Worm (Caenorhabditis elegans): Measurements from ENCODE around the gene F33C8.2.

The F33C8.2 gene

ce11 chrX:14724935-14725334, 3.7 kb downstream of the F33C8.2 start:
- TF ChIP-seq dmd-8 (GFP tag; IDR thresholded peaks at IDR 0.05): peak; percentile 11; the same call in 1 of the 2 replicates
- TF ChIP-seq set-16 (GFP tag; IDR thresholded peaks at IDR 0.05): peak; percentile 60; the same call in 1 of the 2 replicates
- TF ChIP-seq cey-2 (tag; optimal IDR thresholded peaks at IDR 0.05; ENCODE audit: borderline replicate concordance, insufficient read depth): no peak

DNA sequence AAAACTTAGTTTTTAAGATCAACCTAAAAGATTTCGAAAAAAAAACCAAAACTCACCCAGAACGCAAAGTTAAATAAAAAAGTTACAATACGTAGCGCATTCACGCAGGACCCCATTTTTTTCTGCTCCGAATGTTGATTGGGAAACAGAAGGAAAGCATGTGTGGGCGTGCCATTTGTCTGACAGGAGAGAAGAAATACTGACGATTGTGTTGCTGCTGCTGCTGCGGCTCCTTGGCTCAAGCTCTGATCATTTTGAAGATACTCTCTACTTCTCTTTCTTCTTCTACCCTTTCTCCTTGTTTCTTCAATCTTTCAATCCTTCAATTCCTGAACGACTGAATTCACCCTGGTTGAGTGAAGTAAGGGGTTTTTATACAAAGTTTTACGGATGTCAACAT, 8.1 kb downstream of the F33C8.2 start, which contains the start of gene tsp-8:
tsp-8 (minus strand) TSS at position 185 of the 400 bp plus-strand sequence.
- TF ChIP-seq lir-3 (tag; optimal IDR thresholded peaks at IDR 0.05) (no peak), Y105C5A.15 (GFP tag; IDR thresholded peaks at IDR 0.05) (no peak)

DNA sequence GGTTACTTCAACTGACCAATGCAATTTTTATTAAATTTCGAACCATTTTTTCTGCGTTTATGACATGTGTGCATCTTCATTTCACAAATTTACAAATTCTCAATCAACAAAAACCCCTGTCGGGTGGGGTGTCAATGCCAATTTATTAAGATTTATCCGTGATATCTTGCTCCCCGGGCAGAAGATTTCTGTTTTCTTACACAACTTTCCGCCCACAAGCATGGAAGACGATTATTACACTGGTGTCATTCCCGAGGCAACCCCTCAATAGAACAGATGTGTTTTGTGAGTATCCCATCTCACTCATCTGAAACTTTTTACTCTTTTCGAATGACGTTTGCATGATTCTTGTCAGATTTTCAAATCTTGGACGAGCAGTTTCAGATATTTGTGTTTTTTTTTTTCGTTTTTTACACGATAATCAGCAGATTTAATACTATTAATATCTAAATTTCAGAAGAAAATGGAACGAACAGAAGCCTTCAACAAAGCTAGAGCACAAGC, 10.7 kb downstream of the F33C8.2 start, which contains the start of gene F33C8.4:
F33C8.4 (plus strand) TSS at position 454 of the 504 bp plus-strand sequence.
- TF ChIP-seq nhr-25 (tag; optimal IDR thresholded peaks at IDR 0.05; ENCODE audit: borderline replicate concordance, insufficient read depth) (no peak), aha-1 (tag) (peak; percentile 55), lin-38 (GFP tag; IDR thresholded peaks at IDR 0.05) (no peak), ceh-32 (tag; optimal IDR thresholded peaks at IDR 0.05; ENCODE audit: poor library complexity) (no peak), daf-16 (GFP tag; optimal IDR thresholded peaks at IDR 0.05) (peak in 1 of 2 experiments; percentile 50), daf-16 (tag; optimal IDR thresholded peaks at IDR 0.05) (no peak)

DNA sequence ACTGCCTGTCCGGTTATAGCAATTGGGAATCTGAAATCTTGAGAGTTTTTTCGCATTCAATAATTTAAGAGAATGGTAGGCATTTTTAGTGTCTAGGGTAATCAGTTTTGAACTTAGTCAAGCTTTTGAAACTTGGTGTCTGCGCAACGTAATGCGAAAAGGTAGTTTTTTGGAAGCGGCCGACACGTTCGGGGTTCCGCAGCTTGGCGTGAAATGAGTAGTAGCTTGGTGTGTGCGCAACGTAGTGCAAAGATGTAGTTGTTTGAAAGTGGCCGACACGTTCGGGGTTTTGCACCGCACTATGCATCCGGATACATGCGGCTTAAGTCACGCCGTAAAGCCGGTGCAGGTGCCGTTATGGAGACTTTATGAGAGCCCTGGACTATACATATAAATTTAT, 15.0 kb downstream of the F33C8.2 start:
- no peak for TF ChIP-seq duxl-1 (tag; optimal IDR thresholded peaks at IDR 0.05; ENCODE audit: poor library complexity)
- TF ChIP-seq Y48G9A.11 (GFP tag; IDR thresholded peaks at IDR 0.05): no peak
- no peak for TF ChIP-seq aha-1 (tag)
- peak; percentile 5 for TF ChIP-seq snpc-4 (tag; optimal IDR thresholded peaks at IDR 0.05)
- no peak for TF ChIP-seq lsy-2 (tag; optimal IDR thresholded peaks at IDR 0.05)

ce11 chrX:14736955-14737621, 15.9 kb downstream of the F33C8.2 start:
- TF ChIP-seq ces-1 (GFP tag; optimal IDR thresholded peaks at IDR 0.05) (no peak), ceh-20 (GFP tag; IDR thresholded peaks at IDR 0.05) (peak; percentile 57; the same call in 1 of the 2 replicates), hlh-30 (tag; optimal IDR thresholded peaks at IDR 0.05; ENCODE audit: insufficient read depth) (peak; percentile 28), gei-8 (GFP tag; optimal IDR thresholded peaks at IDR 0.05) (no peak), dmd-6 (GFP tag; IDR thresholded peaks at IDR 0.05) (peak; percentile 13; the same call in 1 of the 2 replicates), unc-62 (GFP tag; optimal IDR thresholded peaks at IDR 0.05 in 1 of 2) (peak in 1 of 2 experiments; percentile 58), unc-62 (tag; optimal IDR thresholded peaks at IDR 0.05) (no peak), F44E2.7 (GFP tag; IDR thresholded peaks at IDR 0.05) (0 out of 2 replicates have a peak, but pooled peaks have one; percentile 14), mdl-1 (tag; optimal IDR thresholded peaks at IDR 0.05) (peak in 1 of 2 experiments; percentile 5), pqm-1 (tag; optimal IDR thresholded peaks at IDR 0.05) (peak; percentile 24), dve-1 (tag; optimal IDR thresholded peaks at IDR 0.05; ENCODE audit: insufficient read depth) (peak; percentile 6), unc-130 (GFP tag; optimal IDR thresholded peaks at IDR 0.05) (no peak)

- TF ChIP-seq nhr-48 (tag; optimal IDR thresholded peaks at IDR 0.05) (no peak), zip-11 (GFP tag; IDR thresholded peaks at IDR 0.05) (no peak), unc-62 (GFP tag; optimal IDR thresholded peaks at IDR 0.05 in 1 of 2) (peak in 1 of 2 experiments; percentile 50), unc-62 (tag; optimal IDR thresholded peaks at IDR 0.05) (no peak), nhr-77 (tag; optimal IDR thresholded peaks at IDR 0.05) (no peak), mdt-29 (GFP tag; IDR thresholded peaks at IDR 0.05) (no peak), lin-15B (tag; optimal IDR thresholded peaks at IDR 0.05) (no peak), aha-1 (tag) (peak; percentile 91), nhr-111 (GFP tag; optimal IDR thresholded peaks at IDR 0.05) (no peak), tag-97 (GFP tag; IDR thresholded peaks at IDR 0.05) (no peak), zag-1 (tag; optimal IDR thresholded peaks at IDR 0.05) (no peak), F49E8.2 (tag; optimal IDR thresholded peaks at IDR 0.05; ENCODE audit: borderline replicate concordance) (no peak), ceh-28 (tag; optimal IDR thresholded peaks at IDR 0.05) (no peak), nhr-28 (tag; optimal IDR thresholded peaks at IDR 0.05) (no peak), F44E2.7 (GFP tag; IDR thresholded peaks at IDR 0.05) (no peak), Y75B8A.6 (GFP tag; IDR thresholded peaks at IDR 0.05) (no peak), dmd-6 (GFP tag; IDR thresholded peaks at IDR 0.05) (no peak)
Observed at ce11 chrX:14737623-14738022, 16.4 kb downstream of the F33C8.2 start.
